Worm (Caenorhabditis elegans) whole organism, L1 larva: ENCODE measurements around the gene C26B2.8.

Source experiments
- F16B12.6 ChIP-seq: fragments of 150-350 bp; optimal IDR thresholded peaks from 2 replicates; lab custom pipeline; 2014; ENCODE audit warnings: missing biosample characterization, missing genetic modification characterization
- alr-1 ChIP-seq: fragments of 200-800 bp; sonication (Bioruptor generic); optimal IDR thresholded peaks from 2 replicates; lab custom pipeline; 2018; ENCODE audit warnings: borderline replicate concordance, mild to moderate bottlenecking, missing genetic modification characterization, missing compliant biosample characterization
- blmp-1 ChIP-seq: fragments of 150-350 bp; optimal IDR thresholded peaks from 2 replicates; lab custom pipeline; 2014; ENCODE audit warnings: missing biosample characterization, missing genetic modification characterization
- ceh-8 ChIP-seq: fragments of 200-800 bp; sonication (Bioruptor generic); optimal IDR thresholded peaks from 2 replicates; lab custom pipeline; 2018; ENCODE audit warnings: mild to moderate bottlenecking, missing genetic modification characterization, moderate library complexity, missing compliant biosample characterization
- ceh-82 ChIP-seq, 3 experiments: fragments of 150-350 bp in 1 of 3; sonication (generic microtip) in 2 of 3; optimal IDR thresholded peaks; 2 replicates each; lab custom pipeline; 2014 to 2017; ENCODE audit warnings: missing biosample characterization in 3 of 3, missing genetic modification characterization in 3 of 3
- ceh-88 ChIP-seq: fragments of 200-800 bp; sonication (Bioruptor generic); IDR thresholded peaks from 2 replicates; pipeline ENCODE4 v1.3.6; 2022; ENCODE audit warnings: missing genetic modification characterization, missing compliant biosample characterization
- ceh-90 ChIP-seq: sonication (generic microtip); optimal IDR thresholded peaks from 2 replicates; lab custom pipeline; 2016; ENCODE audit warnings: missing genetic modification characterization, missing compliant biosample characterization
- ces-1 ChIP-seq: fragments of 150-350 bp; optimal IDR thresholded peaks from 2 replicates; lab custom pipeline; 2014; ENCODE audit warnings: missing biosample characterization, missing genetic modification reagents, missing genetic modification characterization
- efl-1 ChIP-seq, 4 experiments: fragments of 150-350 bp; optimal IDR thresholded peaks in 3 of 4; peaks in 1 of 4; 1 replicate in 1 of 4; 2 replicates in 3 of 4; lab custom pipeline; 2014; ENCODE audit warnings: missing biosample characterization in 2 of 4, missing genetic modification characterization in 2 of 4, missing genetic modification reagents in 2 of 4
- elt-2 ChIP-seq: sonication (generic microtip); optimal IDR thresholded peaks from 2 replicates; lab custom pipeline; 2016; ENCODE audit warnings: missing genetic modification characterization, mild to moderate bottlenecking, inconsistent platforms, missing compliant biosample characterization, missing genetic modification reagents
- fkh-10 ChIP-seq: sonication (generic microtip); optimal IDR thresholded peaks from 2 replicates; lab custom pipeline; 2017; ENCODE audit warnings: missing biosample characterization, missing genetic modification reagents, missing genetic modification characterization
- fkh-8 ChIP-seq: sonication (generic microtip); optimal IDR thresholded peaks from 2 replicates; lab custom pipeline; 2016; ENCODE audit warnings: mild to moderate bottlenecking, missing genetic modification characterization, missing compliant biosample characterization
- hlh-4 ChIP-seq: sonication (generic microtip); optimal IDR thresholded peaks from 2 replicates; lab custom pipeline; 2016; ENCODE audit warnings: mild to moderate bottlenecking, missing genetic modification characterization, missing compliant biosample characterization
- hpl-2 ChIP-seq: fragments of 150-350 bp; optimal IDR thresholded peaks from 2 replicates; lab custom pipeline; 2014; ENCODE audit warnings: missing biosample characterization, missing genetic modification reagents, missing genetic modification characterization
- irx-1 ChIP-seq: sonication (generic microtip); optimal IDR thresholded peaks from 2 replicates; lab custom pipeline; 2016; ENCODE audit warnings: missing genetic modification characterization, missing compliant biosample characterization
- jun-1 ChIP-seq: fragments of 150-350 bp; optimal IDR thresholded peaks from 2 replicates; lab custom pipeline; 2014; ENCODE audit warnings: missing biosample characterization, missing genetic modification reagents, missing genetic modification characterization
- lin-13 ChIP-seq: fragments of 150-350 bp; optimal IDR thresholded peaks from 2 replicates; lab custom pipeline; 2014; ENCODE audit warnings: missing biosample characterization, missing genetic modification reagents, missing genetic modification characterization
- lin-14 ChIP-seq: fragments of 200-800 bp; sonication (Bioruptor generic); optimal IDR thresholded peaks from 2 replicates; lab custom pipeline; 2018; ENCODE audit warnings: mild to moderate bottlenecking, missing genetic modification characterization, moderate library complexity, missing compliant biosample characterization
- lin-35 ChIP-seq, 2 experiments: fragments of 150-350 bp; optimal IDR thresholded peaks; 2 replicates each; lab custom pipeline; 2014; ENCODE audit warnings: missing biosample characterization in 2 of 2, missing genetic modification characterization in 2 of 2, missing genetic modification reagents in 2 of 2
- lir-3 ChIP-seq: sonication (generic microtip); optimal IDR thresholded peaks from 2 replicates; lab custom pipeline; 2016; ENCODE audit warnings: mild to moderate bottlenecking, missing genetic modification characterization, moderate library complexity, missing compliant biosample characterization; ENCODE audit not compliant: poor library complexity
- mdl-1 ChIP-seq, 2 experiments: fragments of 150-350 bp; optimal IDR thresholded peaks; 2 replicates each; lab custom pipeline; 2014 to 2017; ENCODE audit warnings: missing biosample characterization in 2 of 2, missing genetic modification characterization in 2 of 2, inconsistent platforms in 1 of 2
- mef-2 ChIP-seq: fragments of 150-350 bp; optimal IDR thresholded peaks from 2 replicates; lab custom pipeline; 2014; ENCODE audit warnings: missing biosample characterization, missing genetic modification characterization
- mep-1 ChIP-seq: fragments of 150-350 bp; optimal IDR thresholded peaks from 2 replicates; lab custom pipeline; 2014; ENCODE audit warnings: missing biosample characterization, missing genetic modification characterization
- nhr-11 ChIP-seq: fragments of 150-350 bp; optimal IDR thresholded peaks from 2 replicates; lab custom pipeline; 2014; ENCODE audit warnings: missing biosample characterization, missing genetic modification characterization
- nhr-19 ChIP-seq: fragments of 200-800 bp; sonication (Bioruptor generic); conservative IDR thresholded peaks from 2 replicates; pipeline ENCODE4 v1.3.6; 2022; ENCODE audit warnings: missing genetic modification characterization, missing compliant biosample characterization
- nhr-20 ChIP-seq: sonication (generic microtip); optimal IDR thresholded peaks from 2 replicates; lab custom pipeline; 2016; ENCODE audit warnings: mild to moderate bottlenecking, missing genetic modification characterization, missing compliant biosample characterization
- nhr-76 ChIP-seq: sonication (generic microtip); optimal IDR thresholded peaks from 2 replicates; lab custom pipeline; 2017; ENCODE audit warnings: missing biosample characterization, missing genetic modification characterization
- nhr-84 ChIP-seq: sonication (generic microtip); optimal IDR thresholded peaks from 2 replicates; lab custom pipeline; 2017; ENCODE audit warnings: missing biosample characterization, missing genetic modification characterization
- pqm-1 ChIP-seq: sonication (generic microtip); optimal IDR thresholded peaks from 3 replicates; lab custom pipeline; 2017; ENCODE audit warnings: missing biosample characterization, missing genetic modification characterization
- snpc-4 ChIP-seq: fragments of 150-350 bp; optimal IDR thresholded peaks from 2 replicates; lab custom pipeline; 2014; ENCODE audit warnings: missing biosample characterization, missing genetic modification characterization
- sox-4 ChIP-seq: sonication (generic microtip); optimal IDR thresholded peaks from 2 replicates; lab custom pipeline; 2016; ENCODE audit warnings: missing genetic modification characterization, missing compliant biosample characterization
- sup-37 ChIP-seq: fragments of 200-800 bp; sonication (Bioruptor generic); optimal IDR thresholded peaks from 2 replicates; lab custom pipeline; 2018; ENCODE audit warnings: mild to moderate bottlenecking, missing genetic modification characterization, missing compliant biosample characterization
- swsn-7 ChIP-seq: sonication (generic microtip); optimal IDR thresholded peaks from 2 replicates; lab custom pipeline; 2016; ENCODE audit warnings: missing genetic modification characterization, missing compliant biosample characterization
- tbx-2 ChIP-seq: sonication (generic microtip); optimal IDR thresholded peaks from 2 replicates; lab custom pipeline; 2016; ENCODE audit warnings: missing genetic modification characterization, missing compliant biosample characterization
- unc-62 ChIP-seq: fragments of 150-350 bp; optimal IDR thresholded peaks from 2 replicates; lab custom pipeline; 2014; ENCODE audit warnings: missing biosample characterization, missing genetic modification reagents, missing genetic modification characterization
- unc-86 ChIP-seq: sonication (generic microtip); optimal IDR thresholded peaks from 2 replicates; lab custom pipeline; 2016; ENCODE audit warnings: missing genetic modification characterization, missing compliant biosample characterization
- unc-98 ChIP-seq: fragments of 200-800 bp; sonication (Bioruptor generic); IDR thresholded peaks from 2 replicates; pipeline ENCODE4 v1.3.6; 2022; ENCODE audit warnings: missing genetic modification characterization, missing compliant biosample characterization
- vab-15 ChIP-seq: sonication (generic microtip); optimal IDR thresholded peaks from 2 replicates; lab custom pipeline; 2017; ENCODE audit warnings: missing genotype, mild to moderate bottlenecking, missing genetic modification characterization, missing compliant biosample characterization
- xbp-1 ChIP-seq: sonication (generic microtip); optimal IDR thresholded peaks from 2 replicates; lab custom pipeline; 2016; ENCODE audit warnings: missing genetic modification characterization, missing compliant biosample characterization
- zag-1 ChIP-seq: fragments of 150-350 bp; optimal IDR thresholded peaks from 2 replicates; lab custom pipeline; 2014; ENCODE audit warnings: missing biosample characterization, missing genetic modification characterization
- zip-4 ChIP-seq: fragments of 200-800 bp; sonication (Bioruptor generic); optimal IDR thresholded peaks from 2 replicates; lab custom pipeline; 2018; ENCODE audit warnings: mild to moderate bottlenecking, missing genetic modification characterization, moderate library complexity, missing compliant biosample characterization

The C26B2.8 gene

DNA sequence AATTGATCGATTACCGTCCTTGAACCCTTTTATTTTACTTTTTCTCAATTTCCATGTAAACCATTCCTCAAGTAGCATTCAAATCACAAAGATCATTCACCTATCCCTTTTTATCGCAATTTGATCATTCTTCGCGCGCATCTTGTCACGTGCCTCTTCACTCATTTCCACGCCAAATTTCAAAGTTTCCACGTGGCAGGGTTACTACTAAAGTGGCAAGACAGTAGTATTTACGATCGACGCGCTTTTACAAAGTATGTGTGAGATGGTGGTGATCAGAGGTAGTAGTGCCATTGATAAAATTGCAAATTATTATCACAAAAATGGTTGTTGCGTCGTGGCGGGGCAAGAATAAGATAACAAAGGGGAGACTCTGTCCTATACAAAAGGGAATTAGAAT is 14.4 kb downstream of the C26B2.8 start (continued):
- TF ChIP-seq ces-1 (GFP tag; lab: Kevin White, UChicago), result no peak
- TF ChIP-seq nhr-76, result no peak
- TF ChIP-seq alr-1 (tag; lab: Kevin White, UChicago), result no peak
- TF ChIP-seq lin-35 (GFP tag; optimal IDR thresholded peaks at IDR 0.05; lab: Kevin White, UChicago), result peak in 1 of 2 experiments; percentile 86
- TF ChIP-seq sup-37 (GFP tag; lab: Kevin White, UChicago), result no peak
- no peak for TF ChIP-seq nhr-11 (tag; lab: Kevin White, UChicago)
- peak; percentile 83 for TF ChIP-seq tbx-2 (tag; lab: Kevin White, UChicago)
- no peak for TF ChIP-seq mef-2 (tag; lab: Kevin White, UChicago)
- TF ChIP-seq lir-3, result peak; percentile 32
- TF ChIP-seq elt-2, result peak; percentile 83
- peak in 1 of 2 experiments; percentile 98 for TF ChIP-seq mdl-1 (tag; optimal IDR thresholded peaks at IDR 0.05; lab: Kevin White, UChicago)
- peak; percentile 78 for TF ChIP-seq mep-1 (tag; lab: Kevin White, UChicago)
- no peak for TF ChIP-seq nhr-84 (tag; lab: Kevin White, UChicago)
- no peak for TF ChIP-seq ceh-88 (GFP tag; lab: Robert Waterston, UW)
- peak; percentile 95 for TF ChIP-seq lin-14 (GFP tag; lab: Kevin White, UChicago)
- TF ChIP-seq fkh-10, result no peak
- TF ChIP-seq unc-98 (GFP tag; lab: Robert Waterston, UW), result no peak
- TF ChIP-seq unc-86 (tag; lab: Kevin White, UChicago), result no peak
- TF ChIP-seq F16B12.6, result no peak
- peak; percentile 99 for TF ChIP-seq nhr-20 (tag; lab: Kevin White, UChicago)
- peak in 1 of 3 experiments; percentile 1 for TF ChIP-seq ceh-82 (tag; optimal IDR thresholded peaks at IDR 0.05; lab: Kevin White, UChicago)
- no peak for TF ChIP-seq ceh-90 (tag; lab: Kevin White, UChicago)
- peak; percentile 5 to 22 for TF ChIP-seq efl-1 (optimal IDR thresholded peaks at IDR 0.05; lab: Kevin White, UChicago)
- peak; percentile 2 to 90 for TF ChIP-seq efl-1 (GFP tag; optimal IDR thresholded peaks at IDR 0.05 in 1 of 2; lab: Kevin White, UChicago)
- TF ChIP-seq unc-62 (GFP tag; lab: Kevin White, UChicago), result no peak
- TF ChIP-seq sox-4 (tag; lab: Kevin White, UChicago), result no peak
- peak; percentile 28 for TF ChIP-seq swsn-7 (tag; lab: Kevin White, UChicago)

DNA sequence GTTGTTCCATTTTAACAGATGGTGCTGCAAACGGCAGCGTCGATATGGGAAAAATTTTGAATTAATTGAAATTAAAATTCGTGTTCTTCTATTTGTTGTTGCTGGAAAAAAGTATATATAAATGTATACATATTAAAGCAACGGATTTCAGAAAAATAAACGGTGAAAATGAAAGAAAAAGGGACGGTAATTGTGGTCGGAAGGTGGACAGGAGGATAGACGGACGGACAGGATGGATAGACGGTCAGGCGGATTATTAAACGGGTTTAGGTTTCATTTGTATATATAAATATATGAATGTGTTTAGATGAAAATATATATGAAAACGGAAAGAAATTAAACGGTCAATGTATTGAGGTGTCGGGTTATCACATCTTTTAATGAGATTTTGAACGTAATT is 15.5 kb downstream of the C26B2.8 start, which contains the start of gene nhr-31:
Gene nhr-31, minus strand, starts transcription at position 101 of the 400 bp plus-strand sequence.
- no peak for TF ChIP-seq nhr-19 (GFP tag; lab: Robert Waterston, UW)
- TF ChIP-seq ceh-8, result no peak
- TF ChIP-seq hpl-2 (GFP tag; lab: Kevin White, UChicago), result no peak
- TF ChIP-seq blmp-1 (tag; lab: Kevin White, UChicago), result peak; percentile 46
- no peak for TF ChIP-seq vab-15 (tag; lab: Kevin White, UChicago)

DNA sequence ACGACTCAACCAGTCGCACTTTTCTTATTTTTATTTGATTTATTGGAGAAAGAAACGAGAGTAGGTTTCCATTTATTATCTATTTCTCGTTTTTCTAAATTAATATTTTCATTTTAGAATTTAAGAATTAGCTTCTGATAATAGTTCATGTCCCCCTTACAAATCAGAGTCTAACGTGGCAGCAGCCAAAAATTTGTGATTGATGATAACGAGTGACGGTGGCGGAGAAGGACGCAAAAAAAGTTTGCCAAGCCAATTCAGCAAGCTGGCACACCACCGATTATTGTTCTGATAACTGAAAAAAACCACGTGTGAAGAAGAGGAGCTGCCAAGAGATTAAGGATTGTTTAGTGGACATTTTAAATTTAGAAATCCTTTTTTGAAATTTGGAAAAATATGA is 16.1 kb downstream of the C26B2.8 start:
- TF ChIP-seq efl-1 (optimal IDR thresholded peaks at IDR 0.05; lab: Kevin White, UChicago) (no peak), efl-1 (GFP tag; optimal IDR thresholded peaks at IDR 0.05 in 1 of 2; lab: Kevin White, UChicago) (peak in 1 of 2 experiments; percentile 53), nhr-19 (GFP tag; lab: Robert Waterston, UW) (no peak), ceh-82 (tag; optimal IDR thresholded peaks at IDR 0.05; lab: Kevin White, UChicago) (no peak), F16B12.6 (no peak), hlh-4 (no peak), pqm-1 (tag; lab: Kevin White, UChicago) (no peak), xbp-1 (tag; lab: Kevin White, UChicago) (no peak), hpl-2 (GFP tag; lab: Kevin White, UChicago) (no peak), irx-1 (tag; lab: Kevin White, UChicago) (no peak), fkh-8 (tag; lab: Kevin White, UChicago) (no peak), zip-4 (GFP tag; lab: Kevin White, UChicago) (no peak), jun-1 (tag; lab: Kevin White, UChicago) (no peak), snpc-4 (tag; lab: Kevin White, UChicago) (no peak), zag-1 (tag; lab: Kevin White, UChicago) (no peak), lin-14 (GFP tag; lab: Kevin White, UChicago) (peak; percentile 11), elt-2 (peak; percentile 88), lin-13 (GFP tag; lab: Kevin White, UChicago) (no peak)
